Worm (Caenorhabditis elegans): ENCODE data around the gene set-26.
"Not testable (repeated sequence)": the region's sequence is repeated elsewhere in the genome, so short reads cannot be mapped to it uniquely, and the experiment has no call there.

set-26 gene

ce11 chrIV:16655783-16656182, at the start of gene set-26:
Gene set-26 (minus strand): TSS chrIV:16655883.
- TF ChIP-seq him-1, dao-5, W03F9.2 (tag; optimal IDR thresholded peaks at IDR 0.05): not testable (repeated sequence)

- no peak for TF ChIP-seq him-1 (tag; optimal IDR thresholded peaks at IDR 0.05)
- no peak for TF ChIP-seq dao-5 (tag; optimal IDR thresholded peaks at IDR 0.05)
- no peak for TF ChIP-seq W03F9.2 (tag; optimal IDR thresholded peaks at IDR 0.05)
These were observed 40.7 kb upstream of the set-26 start for ce11 chrIV:16696422-16696821.

- TF ChIP-seq dao-5 (tag; optimal IDR thresholded peaks at IDR 0.05), result no peak
- no peak for TF ChIP-seq him-1 (tag; optimal IDR thresholded peaks at IDR 0.05)
- TF ChIP-seq W03F9.2 (tag; optimal IDR thresholded peaks at IDR 0.05), result no peak
These were observed 38.9 kb upstream of the set-26 start, which contains the start of gene Y51H4A.941 for ce11 chrIV:16694567-16694966. Gene Y51H4A.941 (minus strand): TSS chrIV:16694667.

ce11 chrIV:16684224-16684623, 28.5 kb upstream of the set-26 start:
- TF ChIP-seq W03F9.2 (tag; optimal IDR thresholded peaks at IDR 0.05) (peak; percentile 11), him-1 (tag; optimal IDR thresholded peaks at IDR 0.05) (no peak)

DNA sequence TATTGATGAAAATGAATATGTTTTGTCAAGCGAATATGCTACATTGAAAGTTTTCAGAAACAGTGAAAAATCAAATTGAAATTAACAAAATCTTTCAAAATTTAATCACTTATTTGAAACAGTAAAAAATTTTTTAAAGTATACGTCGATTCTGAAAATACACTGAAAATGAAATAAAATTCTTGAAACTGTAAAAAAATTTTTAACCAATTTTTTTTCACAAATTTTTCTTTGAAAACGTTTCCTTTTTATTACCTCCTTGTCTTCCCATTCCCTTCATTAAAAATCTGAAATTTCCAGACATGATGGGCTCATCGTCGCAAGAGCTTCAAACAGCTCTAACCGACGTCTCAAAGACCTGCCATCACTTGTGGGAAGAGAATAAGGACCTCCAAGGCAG, 8.3 kb upstream of the set-26 start, which contains the start of gene sta-1:
TSS of gene sta-1 (plus strand) at position 301 of the 400 bp plus-strand sequence.
- not testable (repeated sequence) for TF ChIP-seq W03F9.2, him-1, dao-5 (tag; optimal IDR thresholded peaks at IDR 0.05)

DNA sequence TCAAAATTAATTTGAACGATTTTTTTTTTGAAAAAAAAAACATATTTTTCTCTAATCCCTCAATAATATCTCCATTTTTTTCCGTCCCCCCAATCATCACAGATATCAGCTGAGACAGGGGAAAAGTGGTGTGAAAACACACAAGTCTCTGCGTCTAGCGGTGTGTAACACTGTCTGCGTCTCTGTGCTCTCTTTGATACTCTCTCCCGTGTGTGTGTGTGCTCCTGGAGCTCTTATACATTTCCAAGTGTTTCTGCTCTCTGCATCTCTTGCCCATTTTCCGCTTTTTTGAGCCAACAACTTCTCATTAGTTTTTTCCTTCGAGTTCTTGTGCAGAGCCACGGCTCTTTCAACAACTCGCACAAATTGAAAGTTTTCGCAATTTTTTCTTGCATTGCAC, 7.9 kb upstream of the set-26 start:
- TF ChIP-seq W03F9.2 (tag; optimal IDR thresholded peaks at IDR 0.05) (peak; percentile 3), him-1 (tag; optimal IDR thresholded peaks at IDR 0.05) (peak; percentile 58), dao-5 (tag; optimal IDR thresholded peaks at IDR 0.05) (no peak)

DNA sequence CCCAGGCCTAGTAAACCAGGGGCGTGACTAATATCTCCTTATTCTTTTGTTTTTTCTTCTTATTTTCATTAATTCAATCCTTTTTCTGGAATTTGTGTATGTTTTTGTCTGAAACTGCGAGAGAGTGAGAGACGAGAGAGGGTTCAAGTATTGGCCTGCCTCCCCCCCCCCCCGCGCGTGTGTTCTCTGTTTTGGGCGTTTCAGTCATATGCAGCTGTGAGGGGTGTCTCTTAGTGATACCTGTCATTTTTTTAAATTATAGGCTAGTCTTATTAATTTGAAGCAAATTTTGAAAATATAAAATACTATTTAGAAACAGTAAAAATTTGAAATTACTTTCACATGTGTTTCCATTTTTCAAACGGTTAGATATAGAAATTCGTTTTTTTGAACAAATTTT, 3.8 kb upstream of the set-26 start:
- TF ChIP-seq W03F9.2 (tag; optimal IDR thresholded peaks at IDR 0.05), result no peak
- no peak for TF ChIP-seq him-1 (tag; optimal IDR thresholded peaks at IDR 0.05)
- no peak for TF ChIP-seq dao-5 (tag; optimal IDR thresholded peaks at IDR 0.05)

- TF ChIP-seq dao-5 (tag; optimal IDR thresholded peaks at IDR 0.05) (no peak), him-1 (tag; optimal IDR thresholded peaks at IDR 0.05) (no peak), W03F9.2 (tag; optimal IDR thresholded peaks at IDR 0.05) (no peak)
These were observed 3.0 kb upstream of the set-26 start for ce11 chrIV:16658731-16659130.

DNA sequence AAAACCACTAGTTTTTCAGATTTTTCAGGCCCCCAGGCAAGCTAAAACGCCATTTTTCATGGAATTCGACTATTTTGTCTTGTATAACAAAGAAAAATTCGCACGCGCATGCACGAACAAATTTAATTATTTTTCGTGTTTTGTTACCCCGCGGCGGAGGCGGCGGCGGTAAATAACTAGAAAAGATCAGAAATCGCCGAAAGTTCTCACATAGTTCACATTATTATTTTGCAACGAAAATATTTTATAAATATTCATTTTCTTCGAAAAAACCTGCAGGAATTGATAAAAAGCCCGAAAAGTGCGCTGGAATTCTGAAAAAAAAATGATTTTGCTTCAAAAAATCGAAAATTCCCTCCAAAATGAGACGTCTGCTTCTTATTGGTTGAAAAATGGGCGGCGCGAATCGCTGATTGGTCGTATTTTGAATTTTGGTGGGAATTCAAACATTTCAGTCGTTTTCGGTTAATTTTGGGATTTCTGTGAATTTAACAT, 1.9 kb upstream of the set-26 start:
- TF ChIP-seq W03F9.2 (tag; optimal IDR thresholded peaks at IDR 0.05), result no peak

DNA sequence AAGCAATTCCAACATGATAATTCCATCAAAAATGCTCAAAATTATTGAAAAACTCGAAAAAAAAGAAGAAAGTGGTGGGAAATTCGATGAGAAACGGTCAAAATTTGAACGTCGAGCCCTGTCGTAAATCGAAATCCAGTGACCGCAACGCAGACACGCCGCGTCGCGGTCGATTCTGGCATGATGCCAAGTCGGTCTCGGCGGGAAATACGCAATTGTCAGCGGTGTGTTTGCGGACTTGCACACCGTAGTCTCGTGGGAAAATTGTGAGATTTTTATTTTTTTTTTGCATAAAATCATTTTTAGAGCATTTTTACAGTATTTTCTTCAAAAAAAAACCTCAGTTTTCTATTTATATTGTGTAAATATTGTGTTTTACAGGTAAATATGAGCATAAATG, 549 bp upstream of the set-26 start, which contains the start of gene tsr-2:
TSS of gene tsr-2 (plus strand) at position 382 of the 400 bp plus-strand sequence.
- TF ChIP-seq him-1 (tag; optimal IDR thresholded peaks at IDR 0.05) (peak; percentile 46), dao-5 (tag; optimal IDR thresholded peaks at IDR 0.05) (no peak), W03F9.2 (tag; optimal IDR thresholded peaks at IDR 0.05) (peak; percentile 92)

ce11 chrIV:16646192-16646544, 9.5 kb downstream of the set-26 start, which contains the start of gene Y51H4A.13:
Gene Y51H4A.13 (minus strand): TSS chrIV:16646373.
- not testable (repeated sequence) for TF ChIP-seq W03F9.2, him-1, dao-5 (tag; optimal IDR thresholded peaks at IDR 0.05)

DNA sequence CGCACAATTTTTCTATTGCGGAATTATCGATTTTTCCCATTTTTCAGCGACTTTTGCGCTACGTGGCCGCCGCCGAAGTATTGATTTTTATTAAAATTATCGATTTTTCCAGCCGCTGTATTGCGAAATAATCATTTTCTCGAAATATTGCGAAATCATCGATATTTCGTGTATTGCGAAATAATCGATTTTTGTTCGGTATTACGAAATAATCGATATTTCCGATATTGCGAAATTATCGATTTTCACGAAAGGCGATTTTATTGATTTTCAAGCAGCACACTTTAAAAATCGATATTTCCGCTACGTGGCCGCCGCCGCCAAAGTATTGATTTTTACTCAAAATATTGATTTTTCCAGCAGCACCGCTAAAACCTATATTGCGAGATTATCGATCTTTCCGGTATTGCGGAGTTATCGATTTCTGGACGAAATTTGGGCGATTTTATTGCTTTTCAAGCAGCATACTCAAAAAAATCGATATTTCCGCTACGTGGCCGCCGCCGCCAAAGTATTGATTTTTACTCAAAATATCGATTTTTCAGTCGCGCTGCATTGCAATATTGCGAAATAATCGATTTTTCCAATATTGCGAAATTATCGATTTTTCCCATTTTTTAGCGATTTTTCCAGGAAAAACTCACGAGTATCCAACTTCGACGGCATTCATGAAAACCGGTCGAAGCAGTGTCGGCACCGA, 10.0 kb downstream of the set-26 start:
- no peak for TF ChIP-seq W03F9.2 (tag; optimal IDR thresholded peaks at IDR 0.05)
- no peak for TF ChIP-seq him-1 (tag; optimal IDR thresholded peaks at IDR 0.05)
- TF ChIP-seq dao-5 (tag; optimal IDR thresholded peaks at IDR 0.05), result no peak

DNA sequence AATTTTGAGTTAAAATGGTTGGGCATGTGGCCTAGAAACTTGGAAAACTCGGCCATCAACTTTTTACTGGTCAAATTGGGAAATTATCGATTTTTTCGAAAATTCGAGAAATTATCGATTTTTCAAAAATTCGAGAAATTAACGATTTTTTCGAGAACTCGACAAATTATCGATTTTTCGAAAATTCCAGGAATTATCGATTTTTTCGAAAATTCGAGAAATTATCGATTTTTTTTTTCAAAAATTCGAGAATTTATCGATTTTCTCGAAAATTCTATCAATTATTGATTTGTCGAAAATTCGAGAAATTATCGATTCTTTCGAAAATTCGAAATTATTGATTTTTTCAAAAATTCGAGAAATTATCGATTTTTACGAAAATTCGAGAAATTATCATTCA, 11.9 kb downstream of the set-26 start:
- no peak for TF ChIP-seq W03F9.2 (tag; optimal IDR thresholded peaks at IDR 0.05)
- no peak for TF ChIP-seq dao-5 (tag; optimal IDR thresholded peaks at IDR 0.05)
- no peak for TF ChIP-seq him-1 (tag; optimal IDR thresholded peaks at IDR 0.05)

DNA sequence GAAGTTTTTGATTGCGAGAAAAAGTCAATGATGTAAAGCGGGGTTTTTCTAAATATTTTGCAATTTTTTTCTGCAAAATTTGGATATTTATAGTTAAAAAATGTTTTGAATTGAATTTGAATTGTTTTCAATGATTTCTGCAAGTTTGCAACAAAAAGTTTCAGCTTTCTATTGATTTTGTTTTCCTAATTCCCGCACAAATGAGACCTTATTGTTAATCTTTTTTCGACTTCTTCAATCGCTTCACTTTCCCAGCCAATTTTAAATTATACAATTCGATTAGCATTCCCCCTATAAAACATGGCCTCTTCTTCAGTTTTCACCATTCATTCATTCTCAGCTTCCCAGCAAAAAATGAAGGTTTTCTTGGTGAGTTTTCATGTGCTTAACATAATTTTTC, 25.1 kb downstream of the set-26 start, which contains the start of gene fipr-27:
TSS of gene fipr-27 (plus strand) at position 301 of the 400 bp plus-strand sequence.
- TF ChIP-seq dao-5 (tag; optimal IDR thresholded peaks at IDR 0.05), result no peak
- TF ChIP-seq him-1 (tag; optimal IDR thresholded peaks at IDR 0.05), result no peak
- TF ChIP-seq W03F9.2 (tag; optimal IDR thresholded peaks at IDR 0.05), result no peak
